Worm (Caenorhabditis elegans) whole organism, L2 larva: Measurements from ENCODE around the gene B0303.14.

Source experiments
- C34F6.9 ChIP-seq: fragments of 150-350 bp; optimal IDR thresholded peaks from 2 replicates; lab custom pipeline; 2014; ENCODE audit warnings: missing biosample characterization, missing genetic modification characterization
- F13H6.1 ChIP-seq: sonication (generic microtip); optimal IDR thresholded peaks from 2 replicates; lab custom pipeline; 2016; ENCODE audit warnings: missing genetic modification characterization, missing compliant biosample characterization
- ZK546.5 ChIP-seq: sonication (generic microtip); optimal IDR thresholded peaks from 2 replicates; lab custom pipeline; 2017; ENCODE audit warnings: missing biosample characterization, missing genetic modification characterization
- ama-1 ChIP-seq: fragments of 150-350 bp; optimal IDR thresholded peaks from 2 replicates; lab custom pipeline; 2018; ENCODE audit warnings: inconsistent platforms
- ceh-16 ChIP-seq: fragments of 150-350 bp; optimal IDR thresholded peaks from 2 replicates; lab custom pipeline; 2014; ENCODE audit warnings: missing biosample characterization, missing genetic modification characterization
- ceh-82 ChIP-seq: fragments of 150-350 bp; optimal IDR thresholded peaks from 2 replicates; lab custom pipeline; 2014; ENCODE audit warnings: missing biosample characterization, missing genetic modification characterization
- crh-2 ChIP-seq: sonication (generic microtip); optimal IDR thresholded peaks from 2 replicates; lab custom pipeline; 2017; ENCODE audit warnings: missing biosample characterization, missing genetic modification characterization
- elt-1 ChIP-seq: fragments of 150-350 bp; optimal IDR thresholded peaks from 2 replicates; lab custom pipeline; 2014; ENCODE audit warnings: missing biosample characterization, missing genetic modification characterization
- fos-1 ChIP-seq: fragments of 150-350 bp; optimal IDR thresholded peaks from 2 replicates; lab custom pipeline; 2014; ENCODE audit warnings: missing biosample characterization, missing genetic modification characterization
- gmeb-1 ChIP-seq: fragments of 150-350 bp; optimal IDR thresholded peaks from 2 replicates; lab custom pipeline; 2014; ENCODE audit warnings: missing biosample characterization, missing genetic modification characterization
- lin-11 ChIP-seq: fragments of 150-350 bp; sonication (generic microtip); optimal IDR thresholded peaks from 2 replicates; lab custom pipeline; 2014; ENCODE audit warnings: missing biosample characterization, missing genetic modification characterization, inconsistent platforms, mixed read lengths
- lin-13 ChIP-seq: fragments of 150-350 bp; optimal IDR thresholded peaks from 2 replicates; lab custom pipeline; 2014; ENCODE audit warnings: missing biosample characterization, missing genetic modification reagents, missing genetic modification characterization
- lin-39 ChIP-seq: fragments of 150-350 bp; optimal IDR thresholded peaks from 2 replicates; lab custom pipeline; 2014; ENCODE audit warnings: missing biosample characterization, missing genetic modification reagents, missing genetic modification characterization
- lsy-2 ChIP-seq, 2 experiments: fragments of 150-350 bp in 1 of 2; sonication (generic microtip) in 1 of 2; optimal IDR thresholded peaks; 2 replicates each; lab custom pipeline; 2014 to 2017; ENCODE audit warnings: missing biosample characterization in 2 of 2, missing genetic modification characterization in 2 of 2
- mab-5 ChIP-seq: fragments of 150-350 bp; optimal IDR thresholded peaks from 2 replicates; lab custom pipeline; 2014; ENCODE audit warnings: missing biosample characterization, missing genetic modification characterization
- mdl-1 ChIP-seq, 2 experiments: fragments of 150-350 bp in 1 of 2; sonication (generic microtip) in 1 of 2; optimal IDR thresholded peaks; 2 replicates each; lab custom pipeline; 2017; ENCODE audit warnings: missing biosample characterization in 2 of 2, missing genetic modification characterization in 2 of 2
- nhr-10 ChIP-seq: sonication (generic microtip); optimal IDR thresholded peaks from 2 replicates; lab custom pipeline; 2017; ENCODE audit warnings: missing biosample characterization, missing genetic modification characterization
- nhr-11 ChIP-seq: fragments of 150-350 bp; optimal IDR thresholded peaks from 2 replicates; lab custom pipeline; 2014; ENCODE audit warnings: missing biosample characterization, missing genetic modification characterization
- nhr-129 ChIP-seq: fragments of 150-350 bp; optimal IDR thresholded peaks from 2 replicates; lab custom pipeline; 2014; ENCODE audit warnings: missing biosample characterization, missing genetic modification characterization
- nhr-21 ChIP-seq: fragments of 150-350 bp; optimal IDR thresholded peaks from 2 replicates; lab custom pipeline; 2014; ENCODE audit warnings: missing biosample characterization, missing genetic modification characterization
- nhr-237 ChIP-seq: fragments of 150-350 bp; optimal IDR thresholded peaks from 2 replicates; lab custom pipeline; 2014; ENCODE audit warnings: missing biosample characterization, missing genetic modification characterization
- nhr-25 ChIP-seq: fragments of 150-350 bp; sonication (generic microtip); optimal IDR thresholded peaks from 3 replicates; lab custom pipeline; 2014; ENCODE audit warnings: missing biosample characterization, missing genetic modification characterization
- nhr-6 ChIP-seq: fragments of 150-350 bp; optimal IDR thresholded peaks from 2 replicates; lab custom pipeline; 2014; ENCODE audit warnings: missing biosample characterization, missing genetic modification characterization
- nhr-77 ChIP-seq: fragments of 150-350 bp; optimal IDR thresholded peaks from 2 replicates; lab custom pipeline; 2014; ENCODE audit warnings: missing biosample characterization, missing genetic modification characterization
- peb-1 ChIP-seq: fragments of 150-350 bp; optimal IDR thresholded peaks from 2 replicates; lab custom pipeline; 2014; ENCODE audit warnings: missing biosample characterization, missing genetic modification characterization
- sem-4 ChIP-seq: fragments of 150-350 bp; optimal IDR thresholded peaks from 2 replicates; lab custom pipeline; 2014; ENCODE audit warnings: missing biosample characterization, missing genetic modification reagents, missing genetic modification characterization
- skn-1 ChIP-seq: sonication (generic microtip); optimal IDR thresholded peaks from 2 replicates; lab custom pipeline; 2017; ENCODE audit warnings: missing biosample characterization, missing genetic modification characterization
- sma-3 ChIP-seq: sonication (generic microtip); optimal IDR thresholded peaks from 2 replicates; lab custom pipeline; 2016; ENCODE audit warnings: missing genetic modification reagents, missing genetic modification characterization, missing compliant biosample characterization
- sma-9 ChIP-seq, 2 experiments: fragments of 150-350 bp in 1 of 2; sonication (generic microtip) in 1 of 2; optimal IDR thresholded peaks; 2 replicates each; lab custom pipeline; 2014 to 2016; ENCODE audit warnings: missing genetic modification characterization in 2 of 2, mild to moderate bottlenecking in 1 of 2, missing biosample characterization in 1 of 2, missing compliant biosample characterization in 1 of 2, missing genetic modification reagents in 1 of 2, moderate library complexity in 1 of 2
- snpc-4 ChIP-seq: fragments of 150-350 bp; optimal IDR thresholded peaks from 2 replicates; lab custom pipeline; 2014; ENCODE audit warnings: missing biosample characterization, missing genetic modification characterization
- unc-39 ChIP-seq: fragments of 150-350 bp; optimal IDR thresholded peaks from 2 replicates; lab custom pipeline; 2014; ENCODE audit warnings: missing biosample characterization, missing genetic modification characterization
- unc-55 ChIP-seq: fragments of 150-350 bp; sonication (generic microtip); optimal IDR thresholded peaks from 3 replicates; lab custom pipeline; 2014; ENCODE audit warnings: missing biosample characterization, missing genetic modification reagents, missing genetic modification characterization
- unc-62 ChIP-seq: fragments of 150-350 bp; optimal IDR thresholded peaks from 2 replicates; lab custom pipeline; 2014; ENCODE audit warnings: missing biosample characterization, missing genetic modification reagents, missing genetic modification characterization
- zag-1 ChIP-seq: fragments of 150-350 bp; optimal IDR thresholded peaks from 2 replicates; lab custom pipeline; 2014; ENCODE audit warnings: missing biosample characterization, missing genetic modification characterization
- ztf-1 ChIP-seq: fragments of 200-800 bp; sonication (Bioruptor generic); conservative IDR thresholded peaks from 2 replicates; pipeline ENCODE4 v1.3.6; 2022; ENCODE audit warnings: missing genetic modification characterization, missing compliant biosample characterization
- ztf-11 ChIP-seq: sonication (generic microtip); optimal IDR thresholded peaks from 2 replicates; lab custom pipeline; 2017; ENCODE audit warnings: missing biosample characterization, missing genetic modification characterization
- ztf-4 ChIP-seq: fragments of 150-350 bp; optimal IDR thresholded peaks from 2 replicates; lab custom pipeline; 2014; ENCODE audit warnings: missing biosample characterization, missing genetic modification characterization

Gene B0303.14

DNA sequence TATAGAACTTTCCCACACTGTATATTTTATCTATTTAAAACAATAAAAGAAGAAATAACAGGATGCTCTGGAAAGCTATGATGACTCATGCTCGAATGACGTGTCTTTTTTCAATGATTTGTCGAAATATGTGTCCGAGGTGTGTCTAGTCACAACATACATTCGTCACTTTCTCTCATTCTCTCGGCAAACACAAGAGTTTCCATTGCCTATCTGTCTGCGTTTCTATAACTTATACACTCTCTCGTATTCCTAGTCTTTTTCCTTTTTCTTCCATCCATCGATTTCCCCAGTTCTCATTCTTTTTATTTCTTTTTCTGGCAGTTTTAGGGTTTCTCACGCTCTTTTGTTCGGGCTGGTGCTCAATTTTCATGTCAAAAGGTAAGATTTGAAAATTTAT lies 19.3 kb downstream of the B0303.14 start (continued):
- TF ChIP-seq ceh-82 (tag; lab: Kevin White, UChicago) (no peak), nhr-21 (tag; lab: Kevin White, UChicago) (no peak), C34F6.9 (tag; lab: Kevin White, UChicago) (peak; percentile 77), mab-5 (tag; lab: Kevin White, UChicago) (no peak), unc-62 (GFP tag; lab: Kevin White, UChicago) (no peak), skn-1 (tag; lab: Kevin White, UChicago) (no peak), unc-55 (GFP tag; lab: Kevin White, UChicago) (peak; percentile 79), ceh-16 (tag; lab: Kevin White, UChicago) (no peak)

DNA sequence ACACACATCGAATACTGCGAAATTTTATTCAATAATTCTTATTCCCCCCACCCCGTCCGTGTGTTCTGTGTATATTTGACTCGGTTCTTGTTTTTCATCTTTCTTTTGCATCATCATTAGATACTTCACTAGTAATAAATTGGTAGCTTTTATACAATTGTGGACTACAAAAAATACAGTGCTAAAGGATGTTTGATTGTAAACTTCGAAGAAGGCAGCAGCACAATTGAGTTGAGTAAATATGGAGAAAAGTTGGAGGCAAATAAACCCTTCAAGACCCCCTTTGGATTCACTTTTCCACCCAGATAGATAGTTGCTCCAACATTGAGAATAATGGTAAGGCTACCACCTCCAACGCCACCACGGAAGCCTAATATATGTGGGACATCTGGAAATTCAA lies 22.7 kb downstream of the B0303.14 start, which contains the start of gene B0303.7:
TSS of gene B0303.7 (plus strand) at position 301 of the 400 bp plus-strand sequence.
- TF ChIP-seq lin-13 (GFP tag; lab: Kevin White, UChicago) = no peak
- no peak for TF ChIP-seq unc-62 (GFP tag; lab: Kevin White, UChicago)
- no peak for TF ChIP-seq ztf-4 (tag; lab: Kevin White, UChicago)
- no peak for TF ChIP-seq mdl-1 (tag; optimal IDR thresholded peaks at IDR 0.05; lab: Kevin White, UChicago)
- no peak for TF ChIP-seq peb-1 (tag; lab: Kevin White, UChicago)
- no peak for TF ChIP-seq sem-4 (tag; lab: Kevin White, UChicago)
- no peak for TF ChIP-seq elt-1

DNA sequence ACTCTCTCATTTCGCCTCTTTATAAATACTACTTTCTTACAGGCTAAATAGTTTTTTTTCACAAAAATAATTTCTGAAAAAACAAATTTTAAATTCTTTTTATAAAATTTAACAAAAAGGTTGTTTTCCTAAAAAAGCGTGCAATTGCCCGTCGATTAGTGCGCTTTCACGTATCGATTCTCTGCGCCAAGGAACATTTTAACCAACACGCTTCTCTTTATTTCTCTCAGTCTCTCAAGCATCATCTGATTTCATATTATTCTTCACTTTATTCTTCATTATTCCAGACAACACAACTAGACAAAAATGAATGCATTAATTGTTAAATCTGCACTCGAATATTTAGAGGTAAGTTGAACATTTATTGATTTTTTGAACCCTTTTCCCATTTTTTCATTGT lies 26.3 kb downstream of the B0303.14 start, which contains the start of gene B0303.4:
TSS of gene B0303.4 (plus strand) at position 196 of the 400 bp plus-strand sequence.
- TF ChIP-seq unc-39 (tag; lab: Kevin White, UChicago) (no peak), elt-1 (no peak), unc-62 (GFP tag; lab: Kevin White, UChicago) (no peak), lin-11 (tag; lab: Kevin White, UChicago) (peak; percentile 26), ceh-16 (tag; lab: Kevin White, UChicago) (no peak), skn-1 (tag; lab: Kevin White, UChicago) (no peak), nhr-21 (tag; lab: Kevin White, UChicago) (peak; percentile 2), snpc-4 (tag; lab: Kevin White, UChicago) (peak; percentile 4), nhr-11 (no peak), fos-1 (tag; lab: Kevin White, UChicago) (peak; percentile 61), sma-9 (GFP tag; optimal IDR thresholded peaks at IDR 0.05; lab: Kevin White, UChicago) (peak; percentile 42), sma-9 (tag; optimal IDR thresholded peaks at IDR 0.05; lab: Kevin White, UChicago) (no peak), gmeb-1 (peak; percentile 45), lin-39 (tag; lab: Kevin White, UChicago) (no peak), ztf-11 (tag; lab: Kevin White, UChicago) (no peak), lsy-2 (tag; optimal IDR thresholded peaks at IDR 0.05; lab: Kevin White, UChicago) (peak; percentile 3 to 79), mab-5 (tag; lab: Kevin White, UChicago) (no peak), C34F6.9 (tag; lab: Kevin White, UChicago) (peak; percentile 94), nhr-6 (no peak), sem-4 (tag; lab: Kevin White, UChicago) (peak; percentile 94), ZK546.5 (tag; lab: Kevin White, UChicago) (no peak), unc-55 (GFP tag; lab: Kevin White, UChicago) (peak; percentile 92), ceh-82 (tag; lab: Kevin White, UChicago) (no peak), nhr-25 (tag; lab: Kevin White, UChicago) (peak; percentile 62), crh-2 (peak; percentile 81), peb-1 (tag; lab: Kevin White, UChicago) (no peak), zag-1 (tag; lab: Kevin White, UChicago) (no peak), lin-13 (GFP tag; lab: Kevin White, UChicago) (peak; percentile 54), ztf-1 (no peak), sma-3 (GFP tag; lab: Kevin White, UChicago) (peak; percentile 15), nhr-129 (tag; lab: Kevin White, UChicago) (peak; percentile 62), mdl-1 (tag; optimal IDR thresholded peaks at IDR 0.05; lab: Kevin White, UChicago) (peak in 1 of 2 experiments; percentile 8), ama-1 (lab: Kevin White, UChicago) (peak; percentile 7), nhr-77 (tag; lab: Kevin White, UChicago) (no peak), nhr-10 (tag; lab: Kevin White, UChicago) (peak; percentile 2), F13H6.1 (tag; lab: Kevin White, UChicago) (peak; percentile 30), nhr-237 (no peak)
- TF ChIP-seq, all 48 proteins: peak for 19
